Worm (Caenorhabditis elegans) whole organism, mixed stage, embryonic: ENCODE results near the gene lin-5.

ENCODE experiments used
- ces-1 ChIP-seq: fragments of 150-350 bp; optimal IDR thresholded peaks from 2 replicates; lab custom pipeline; 2014; ENCODE audit warnings: missing biosample characterization, missing genetic modification reagents, missing genetic modification characterization
- flh-1 ChIP-seq: fragments of 200-800 bp; sonication (Bioruptor generic); optimal IDR thresholded peaks from 2 replicates; lab custom pipeline; 2018; ENCODE audit warnings: mild to moderate bottlenecking, missing genetic modification characterization, moderate library complexity, missing compliant biosample characterization
- hlh-1 ChIP-seq: fragments of 150-350 bp; optimal IDR thresholded peaks from 2 replicates; lab custom pipeline; 2014; ENCODE audit warnings: missing biosample characterization, missing genetic modification reagents, missing genetic modification characterization
- lin-13 ChIP-seq: fragments of 150-350 bp; optimal IDR thresholded peaks from 2 replicates; lab custom pipeline; 2014; ENCODE audit warnings: missing biosample characterization, missing genetic modification characterization
- lsy-2 ChIP-seq: fragments of 150-350 bp; optimal IDR thresholded peaks from 2 replicates; lab custom pipeline; 2014; ENCODE audit warnings: missing biosample characterization, missing genetic modification characterization
- nhr-237 ChIP-seq: fragments of 150-350 bp; optimal IDR thresholded peaks from 2 replicates; lab custom pipeline; 2014; ENCODE audit warnings: missing biosample characterization, missing genetic modification characterization
- pha-4 ChIP-seq: fragments of 150-350 bp; optimal IDR thresholded peaks from 2 replicates; lab custom pipeline; 2018; ENCODE audit warnings: missing biosample characterization, missing genetic modification reagents, missing genetic modification characterization
- snpc-4 ChIP-seq: fragments of 150-350 bp; optimal IDR thresholded peaks from 2 replicates; lab custom pipeline; 2014; ENCODE audit warnings: missing biosample characterization, missing genetic modification characterization
- unc-39 ChIP-seq: fragments of 150-350 bp; optimal IDR thresholded peaks from 2 replicates; lab custom pipeline; 2014; ENCODE audit warnings: missing biosample characterization, missing genetic modification characterization
- unc-62 ChIP-seq: fragments of 150-350 bp; optimal IDR thresholded peaks from 2 replicates; lab custom pipeline; 2014; ENCODE audit warnings: missing biosample characterization, missing genetic modification reagents, missing genetic modification characterization
- ztf-11 ChIP-seq: fragments of 150-350 bp; optimal IDR thresholded peaks from 2 replicates; lab custom pipeline; 2014; ENCODE audit warnings: missing biosample characterization, missing genetic modification characterization

- no peak for TF ChIP-seq ztf-11
- no peak for TF ChIP-seq lsy-2 (tag; lab: Kevin White, UChicago)
- TF ChIP-seq unc-62 (GFP tag; lab: Kevin White, UChicago), result no peak
- TF ChIP-seq pha-4 (tag; lab: Kevin White, UChicago), result no peak
- no peak for TF ChIP-seq hlh-1 (tag; lab: Kevin White, UChicago)
- TF ChIP-seq unc-39 (tag; lab: Kevin White, UChicago), result no peak
- TF ChIP-seq snpc-4 (tag; lab: Kevin White, UChicago), result no peak
- TF ChIP-seq flh-1 (GFP tag; lab: Kevin White, UChicago), result no peak
- TF ChIP-seq ces-1 (GFP tag; lab: Kevin White, UChicago), result no peak
- no peak for TF ChIP-seq lin-13 (tag; lab: Kevin White, UChicago)
- TF ChIP-seq nhr-237, result no peak
Measured at ce11 chrII:7825107-7825506, 35.3 kb upstream of the lin-5 start, which contains the start of gene srw-62.
